Fruit fly (Drosophila melanogaster) whole organism, embryonic: ENCODE measurements around the gene CG18135.

Experiments used
- Bgb ChIP-seq: fragments of 200-800 bp; sonication (Bioruptor generic); IDR thresholded peaks from 2 replicates; pipeline ENCODE4 v1.3.6; 2022; ENCODE audit warnings: missing biosample characterization, missing genetic modification characterization; ENCODE audit not compliant: partially characterized antibody
- CG10543 ChIP-seq: fragments of 200-800 bp; sonication (Bioruptor generic); optimal IDR thresholded peaks from 3 replicates; lab custom pipeline; 2017; ENCODE audit warnings: missing biosample characterization, mild to moderate bottlenecking, missing genetic modification characterization, moderate library complexity
- CG10959 ChIP-seq: fragments of 200-800 bp; sonication (Bioruptor generic); IDR thresholded peaks from 2 replicates; pipeline ENCODE4 v1.3.6; 2022; ENCODE audit warnings: missing biosample characterization, missing genetic modification characterization
- CG11504 ChIP-seq: fragments of 200-800 bp; sonication (Bioruptor generic); optimal IDR thresholded peaks from 3 replicates; lab custom pipeline; 2019; ENCODE audit warnings: missing biosample characterization, mild to moderate bottlenecking, missing genetic modification characterization, moderate library complexity
- CG1233 ChIP-seq: fragments of 200-800 bp; sonication (Bioruptor generic); optimal IDR thresholded peaks from 4 replicates; lab custom pipeline; 2018; ENCODE audit warnings: missing biosample characterization, mild to moderate bottlenecking, missing genetic modification characterization
- CG12391 ChIP-seq: fragments of 200-800 bp; sonication (Bioruptor generic); optimal IDR thresholded peaks from 3 replicates; lab custom pipeline; 2018; ENCODE audit warnings: missing biosample characterization, mild to moderate bottlenecking, missing genetic modification characterization, moderate library complexity
- CG14710 ChIP-seq: fragments of 200-800 bp; sonication (Bioruptor generic); optimal IDR thresholded peaks from 3 replicates; lab custom pipeline; 2019; ENCODE audit warnings: missing biosample characterization, mild to moderate bottlenecking, missing genetic modification characterization, moderate library complexity
- CG17829 ChIP-seq: fragments of 200-800 bp; optimal IDR thresholded peaks from 2 replicates; lab custom pipeline; 2019; ENCODE audit warnings: missing biosample characterization, mild to moderate bottlenecking, missing genetic modification characterization, moderate library complexity
- CG18619 ChIP-seq: fragments of 200-800 bp; sonication (Bioruptor generic); optimal IDR thresholded peaks from 3 replicates; lab custom pipeline; 2017; ENCODE audit warnings: missing biosample characterization, mild to moderate bottlenecking, missing genetic modification characterization
- CG3847 ChIP-seq: fragments of 200-800 bp; sonication (Bioruptor generic); IDR thresholded peaks from 2 replicates; pipeline ENCODE4 v1.3.6; 2022; ENCODE audit warnings: missing biosample characterization, missing genetic modification characterization
- CG5245 ChIP-seq: fragments of 200-800 bp; sonication (Bioruptor generic); optimal IDR thresholded peaks from 3 replicates; lab custom pipeline; 2016; ENCODE audit warnings: missing biosample characterization, missing genetic modification characterization
- CG5953 ChIP-seq: fragments of 200-800 bp; sonication (Bioruptor generic); IDR thresholded peaks from 2 replicates; pipeline ENCODE4 v1.3.6; 2022; ENCODE audit warnings: missing biosample characterization, missing genetic modification characterization
- CG6813 ChIP-seq: fragments of 200-800 bp; sonication (Bioruptor generic); optimal IDR thresholded peaks from 2 replicates; lab custom pipeline; 2017; ENCODE audit warnings: missing biosample characterization, missing genetic modification characterization, mild to moderate bottlenecking, moderate library complexity, missing genetic modification reagents
- CG7271 ChIP-seq: fragments of 200-800 bp; sonication (Bioruptor generic); optimal IDR thresholded peaks from 2 replicates; lab custom pipeline; 2018; ENCODE audit warnings: missing biosample characterization, mild to moderate bottlenecking, missing genetic modification characterization, moderate library complexity
- CG7839 ChIP-seq: fragments of 200-800 bp; sonication (Bioruptor generic); optimal IDR thresholded peaks from 3 replicates; lab custom pipeline; 2018; ENCODE audit warnings: missing biosample characterization, mild to moderate bottlenecking, missing genetic modification characterization, moderate library complexity
- CG9797 ChIP-seq: fragments of 200-800 bp; sonication (Bioruptor generic); optimal IDR thresholded peaks from 3 replicates; lab custom pipeline; 2018; ENCODE audit warnings: missing biosample characterization, mild to moderate bottlenecking, missing genetic modification characterization
- CHES-1-like ChIP-seq: fragments of 200-800 bp; sonication (Bioruptor generic); optimal IDR thresholded peaks from 2 replicates; lab custom pipeline; 2016; ENCODE audit warnings: missing biosample characterization, missing genetic modification characterization
- Dbx ChIP-seq: fragments of 200-800 bp; sonication (Bioruptor generic); IDR thresholded peaks from 3 replicates; pipeline ENCODE4 v1.3.6; 2022; ENCODE audit warnings: missing biosample characterization, missing genetic modification characterization
- Dref ChIP-seq: fragments of 200-800 bp; sonication (Bioruptor generic); IDR thresholded peaks from 2 replicates; pipeline ENCODE4 v1.3.6; 2022; ENCODE audit warnings: missing biosample characterization, missing genetic modification characterization
- HmgD ChIP-seq: fragments of 200-800 bp; sonication (Bioruptor generic); optimal IDR thresholded peaks from 3 replicates; lab custom pipeline; 2016; ENCODE audit warnings: missing biosample characterization, missing genetic modification characterization
- Hr3 ChIP-seq: fragments of 200-800 bp; sonication (Bioruptor generic); optimal IDR thresholded peaks from 3 replicates; lab custom pipeline; 2016; ENCODE audit warnings: missing biosample characterization, missing genetic modification characterization
- Max ChIP-seq: fragments of 200-800 bp; sonication (Bioruptor generic); optimal IDR thresholded peaks from 2 replicates; lab custom pipeline; 2016; ENCODE audit warnings: missing biosample characterization, mild to moderate bottlenecking, missing genetic modification characterization
- Med ChIP-seq: fragments of 200-800 bp; sonication (Bioruptor generic); peaks from one replicate; lab custom pipeline; 2016; ENCODE audit warnings: missing biosample characterization, missing genetic modification characterization, mild to moderate bottlenecking, inconsistent platforms, moderate library complexity
- Mrtf ChIP-seq: fragments of 200-800 bp; sonication (Bioruptor generic); IDR thresholded peaks from 3 replicates; pipeline ENCODE4 v1.3.6; 2022; ENCODE audit warnings: missing biosample characterization, missing genetic modification characterization
- Pdp1 ChIP-seq, 2 experiments: fragments of 200-800 bp; sonication (Bioruptor generic); optimal IDR thresholded peaks; 3 replicates each; lab custom pipeline; 2016; ENCODE audit warnings: missing biosample characterization in 2 of 2, missing genetic modification characterization in 2 of 2, mild to moderate bottlenecking in 1 of 2, moderate library complexity in 1 of 2
- abd-A ChIP-seq: fragments of 200-800 bp; sonication (Bioruptor generic); optimal IDR thresholded peaks from 3 replicates; lab custom pipeline; 2019; ENCODE audit warnings: missing biosample characterization, mild to moderate bottlenecking, missing genetic modification characterization, moderate library complexity
- ara ChIP-seq: fragments of 200-800 bp; sonication (Bioruptor generic); IDR thresholded peaks from 2 replicates; pipeline ENCODE4 v1.3.6; 2022; ENCODE audit warnings: missing biosample characterization, missing genetic modification characterization
- bcd ChIP-seq: fragments of 200-800 bp; sonication (Bioruptor generic); optimal IDR thresholded peaks from 2 replicates; lab custom pipeline; 2017; ENCODE audit warnings: missing biosample characterization, mild to moderate bottlenecking, missing genetic modification characterization
- chif ChIP-seq, 2 experiments: fragments of 200-800 bp; sonication (Bioruptor generic); optimal IDR thresholded peaks; 3 replicates each; lab custom pipeline; 2016; ENCODE audit warnings: missing biosample characterization in 2 of 2, missing genetic modification characterization in 2 of 2
- croc ChIP-seq: fragments of 200-800 bp; sonication (Bioruptor generic); conservative IDR thresholded peaks from 3 replicates; pipeline ENCODE4 v1.3.6; 2022; ENCODE audit warnings: missing biosample characterization, missing genetic modification characterization
- crp ChIP-seq, 2 experiments: fragments of 200-800 bp; sonication (Bioruptor generic); optimal IDR thresholded peaks; 2 replicates in 1 of 2; 3 replicates in 1 of 2; lab custom pipeline; 2017; ENCODE audit warnings: missing biosample characterization in 2 of 2, missing genetic modification characterization in 2 of 2, mild to moderate bottlenecking in 1 of 2, moderate library complexity in 1 of 2
- exex ChIP-seq: fragments of 200-800 bp; sonication (Bioruptor generic); optimal IDR thresholded peaks from 4 replicates; lab custom pipeline; 2018; ENCODE audit warnings: missing biosample characterization, mild to moderate bottlenecking, missing genetic modification characterization, moderate library complexity
- fd96Cb ChIP-seq: fragments of 200-800 bp; sonication (Bioruptor generic); optimal IDR thresholded peaks from 2 replicates; lab custom pipeline; 2018; ENCODE audit warnings: missing biosample characterization, mild to moderate bottlenecking, missing genetic modification characterization, moderate library complexity
- gt ChIP-seq: fragments of 200-800 bp; sonication (Bioruptor generic); IDR thresholded peaks from 2 replicates; pipeline ENCODE4 v1.3.6; 2022; ENCODE audit warnings: missing biosample characterization, missing genetic modification characterization
- hbn ChIP-seq: fragments of 200-800 bp; sonication (Bioruptor generic); IDR thresholded peaks from 2 replicates; pipeline ENCODE4 v1.3.6; 2022; ENCODE audit warnings: missing biosample characterization, missing genetic modification characterization; ENCODE audit not compliant: partially characterized antibody
- knrl ChIP-seq: fragments of 200-800 bp; sonication (Bioruptor generic); IDR thresholded peaks from 3 replicates; pipeline ENCODE4 v1.3.6; 2022; ENCODE audit warnings: missing biosample characterization, missing genetic modification characterization; ENCODE audit not compliant: partially characterized antibody
- maf-S ChIP-seq: fragments of 200-800 bp; sonication (Bioruptor generic); optimal IDR thresholded peaks from 2 replicates; lab custom pipeline; 2016; ENCODE audit warnings: missing biosample characterization, missing genetic modification characterization
- oc ChIP-seq: fragments of 200-800 bp; sonication (Bioruptor generic); optimal IDR thresholded peaks from 2 replicates; lab custom pipeline; 2018; ENCODE audit warnings: missing biosample characterization, mild to moderate bottlenecking, missing genetic modification characterization, moderate library complexity
- pb ChIP-seq: fragments of 200-800 bp; sonication (Bioruptor generic); optimal IDR thresholded peaks from 3 replicates; lab custom pipeline; 2016; ENCODE audit warnings: missing biosample characterization, missing genetic modification characterization
- phol ChIP-seq: fragments of 200-800 bp; sonication (Bioruptor generic); optimal IDR thresholded peaks from 3 replicates; lab custom pipeline; 2018; ENCODE audit warnings: missing biosample characterization, mild to moderate bottlenecking, missing genetic modification characterization, moderate library complexity
- pita ChIP-seq: fragments of 200-800 bp; sonication (Bioruptor generic); optimal IDR thresholded peaks from 2 replicates; lab custom pipeline; 2017; ENCODE audit warnings: missing biosample characterization, mild to moderate bottlenecking, missing genetic modification characterization
- prd ChIP-seq, 3 experiments: fragments of >200 bp in 2 of 3; fragments of 200-800 bp in 1 of 3; sonication (Bioruptor generic) in 1 of 3; optimal IDR thresholded peaks in 2 of 3; IDR thresholded peaks in 1 of 3; 2 replicates in 2 of 3; 3 replicates in 1 of 3; pipeline versions ENCODE4 v1.3.6 to Lab custom; 2017 to 2022; ENCODE audit warnings: missing biosample characterization in 1 of 3, missing genetic modification characterization in 1 of 3
- ro ChIP-seq: fragments of 200-800 bp; sonication (Bioruptor generic); IDR thresholded peaks from 2 replicates; pipeline ENCODE4 v1.3.6; 2022; ENCODE audit warnings: missing biosample characterization, missing genetic modification characterization
- scrt ChIP-seq: fragments of 200-800 bp; sonication (Bioruptor generic); optimal IDR thresholded peaks from 2 replicates; lab custom pipeline; 2018; ENCODE audit warnings: missing biosample characterization, mild to moderate bottlenecking, missing genetic modification characterization, moderate library complexity
- slp2 ChIP-seq: fragments of 200-800 bp; sonication (Bioruptor generic); optimal IDR thresholded peaks from 2 replicates; lab custom pipeline; 2016; ENCODE audit warnings: missing biosample characterization, missing genetic modification characterization
- stc ChIP-seq: fragments of 200-800 bp; sonication (Bioruptor generic); IDR thresholded peaks from 2 replicates; pipeline ENCODE4 v1.3.6; 2022; ENCODE audit warnings: missing biosample characterization, missing genetic modification characterization
- sug ChIP-seq: fragments of 200-800 bp; optimal IDR thresholded peaks from 2 replicates; lab custom pipeline; 2019; ENCODE audit warnings: missing biosample characterization, mild to moderate bottlenecking, missing genetic modification characterization, moderate library complexity
- trh ChIP-seq: fragments of 200-800 bp; sonication (Bioruptor generic); optimal IDR thresholded peaks from 2 replicates; lab custom pipeline; 2016; ENCODE audit warnings: missing biosample characterization, missing genetic modification characterization
- z ChIP-seq: fragments of 200-800 bp; sonication (Bioruptor generic); IDR thresholded peaks from 3 replicates; pipeline ENCODE4 v1.3.6; 2022; ENCODE audit warnings: missing biosample characterization, missing genetic modification characterization
- zfh1 ChIP-seq: fragments of 200-800 bp; sonication (Bioruptor generic); IDR thresholded peaks from 3 replicates; pipeline ENCODE4 v1.3.6; 2022; ENCODE audit warnings: missing biosample characterization, missing genetic modification characterization

CG18135 gene

dm6 chr3L:19000413-19000812, 2.3 kb upstream of the CG18135 start, which contains the start of gene CG3808 (continued):
- TF ChIP-seq CG11504 (tag; lab: Kevin White, UChicago), result peak; percentile 100
- TF ChIP-seq ro (GFP tag; lab: Robert Waterston, UW), result no peak
- TF ChIP-seq croc (GFP tag; lab: Robert Waterston, UW), result peak; percentile 25; the same call in 1 of the 3 replicates
- no peak for TF ChIP-seq CG10959 (GFP tag; lab: Robert Waterston, UW)
- peak in 1 of 2 experiments; percentile 6 for TF ChIP-seq chif (GFP tag; optimal IDR thresholded peaks at IDR 0.05; lab: Kevin White, UChicago)
- TF ChIP-seq fd96Cb (tag; lab: Kevin White, UChicago), result no peak
- no peak for TF ChIP-seq gt (GFP tag; lab: Robert Waterston, UW)
- no peak for TF ChIP-seq exex
- TF ChIP-seq CG10543 (GFP tag; lab: Kevin White, UChicago), result no peak
- TF ChIP-seq stc, result no peak
- no peak for TF ChIP-seq Dbx (GFP tag; lab: Robert Waterston, UW)
- peak; percentile 59 for TF ChIP-seq CG14710 (tag; lab: Kevin White, UChicago)
- TF ChIP-seq z (GFP tag; lab: Robert Waterston, UW), result no peak
- TF ChIP-seq slp2, result no peak
- no peak for TF ChIP-seq prd (optimal IDR thresholded peaks at IDR 0.05; lab: Kevin White, UChicago)
- no peak for TF ChIP-seq prd (GFP tag; IDR thresholded peaks at IDR 0.05; lab: Robert Waterston, UW)
- TF ChIP-seq Hr3 (GFP tag; lab: Kevin White, UChicago), result no peak
- TF ChIP-seq Max (GFP tag; lab: Kevin White, UChicago), result peak; percentile 93
- TF ChIP-seq Dref (GFP tag; lab: Robert Waterston, UW), result peak; percentile 40; the same call in 1 of the 2 replicates
- TF ChIP-seq Med, result peak; percentile 90
- peak; percentile 6; the same call in 1 of the 3 replicates for TF ChIP-seq knrl
- TF ChIP-seq trh (GFP tag; lab: Kevin White, UChicago), result no peak
- 0 out of 2 replicates have a peak, but pooled peaks have one; percentile 15 for TF ChIP-seq ara (GFP tag; lab: Robert Waterston, UW)
- TF ChIP-seq CG5953 (GFP tag; lab: Robert Waterston, UW), result no peak
- no peak for TF ChIP-seq CG7839 (tag; lab: Kevin White, UChicago)
- no peak for TF ChIP-seq CG6813 (GFP tag; lab: Kevin White, UChicago)
- peak; percentile 59 for TF ChIP-seq sug (tag; lab: Kevin White, UChicago)
- peak; percentile 18 to 49 for TF ChIP-seq Pdp1 (GFP tag; optimal IDR thresholded peaks at IDR 0.05; lab: Kevin White, UChicago)
- peak; percentile 17; the same call in 1 of the 2 replicates for TF ChIP-seq hbn (GFP tag; lab: Robert Waterston, UW)
- no peak for TF ChIP-seq CG1233 (GFP tag; lab: Kevin White, UChicago)
- TF ChIP-seq CG18619 (GFP tag; lab: Kevin White, UChicago), result no peak
- TF ChIP-seq Mrtf (GFP tag; lab: Robert Waterston, UW), result no peak
- no peak for TF ChIP-seq bcd (GFP tag; lab: Kevin White, UChicago)
- TF ChIP-seq HmgD, result peak; percentile 91
- TF ChIP-seq Bgb, result peak; percentile 53
- TF ChIP-seq abd-A (tag; lab: Kevin White, UChicago), result no peak
- TF ChIP-seq CG3847, result peak; percentile 64
- TF ChIP-seq zfh1 (GFP tag; lab: Robert Waterston, UW), result peak; percentile 18; the same call in 1 of the 3 replicates
- TF ChIP-seq scrt (GFP tag; lab: Kevin White, UChicago), result peak; percentile 84
- TF ChIP-seq pita (GFP tag; lab: Kevin White, UChicago), result peak; percentile 74
- TF ChIP-seq crp (GFP tag; optimal IDR thresholded peaks at IDR 0.05; lab: Kevin White, UChicago), result peak in 1 of 2 experiments; percentile 25
- TF ChIP-seq CHES-1-like (GFP tag; lab: Kevin White, UChicago), result peak; percentile 86
- TF ChIP-seq CG9797 (GFP tag; lab: Kevin White, UChicago), result peak; percentile 75
- no peak for TF ChIP-seq oc
- TF ChIP-seq CG17829 (tag; lab: Kevin White, UChicago), result peak; percentile 64
- TF ChIP-seq phol (tag; lab: Kevin White, UChicago), result peak; percentile 52
- TF ChIP-seq maf-S (GFP tag; lab: Kevin White, UChicago), result peak; percentile 51
- TF ChIP-seq CG7271 (tag; lab: Kevin White, UChicago), result no peak
- no peak for TF ChIP-seq CG5245
- no peak for TF ChIP-seq pb (GFP tag; lab: Kevin White, UChicago)
- peak; percentile 25 for TF ChIP-seq CG12391 (tag; lab: Kevin White, UChicago)
